Worm (Caenorhabditis elegans) whole organism, L1 larva: ENCODE measurements around the gene ape-1.

ENCODE experiments used
- C16A3.4 ChIP-seq: fragments of 150-350 bp; optimal IDR thresholded peaks from 2 replicates; lab custom pipeline; 2014; ENCODE audit warnings: missing biosample characterization, missing genetic modification characterization
- C34B4.2 ChIP-seq: sonication (generic microtip); optimal IDR thresholded peaks from 2 replicates; lab custom pipeline; 2017; ENCODE audit warnings: mild to moderate bottlenecking, missing genetic modification characterization, missing compliant biosample characterization
- Y116A8C.19 ChIP-seq: sonication (generic microtip); optimal IDR thresholded peaks from 2 replicates; lab custom pipeline; 2016; ENCODE audit warnings: missing compliant biosample characterization, missing genetic modification characterization, borderline replicate concordance
- aha-1 ChIP-seq: fragments of 150-350 bp; optimal IDR thresholded peaks from 2 replicates; lab custom pipeline; 2014; ENCODE audit warnings: missing biosample characterization, missing genetic modification characterization
- alr-1 ChIP-seq: fragments of 200-800 bp; sonication (Bioruptor generic); optimal IDR thresholded peaks from 2 replicates; lab custom pipeline; 2018; ENCODE audit warnings: borderline replicate concordance, mild to moderate bottlenecking, missing genetic modification characterization, missing compliant biosample characterization
- aly-2 ChIP-seq: fragments of 150-350 bp; optimal IDR thresholded peaks from 2 replicates; lab custom pipeline; 2014; ENCODE audit warnings: missing biosample characterization, missing genetic modification characterization
- ama-1 ChIP-seq: fragments of 150-350 bp; optimal IDR thresholded peaks from 2 replicates; lab custom pipeline; 2014
- ceh-63 ChIP-seq: fragments of 200-800 bp; sonication (Bioruptor generic); optimal IDR thresholded peaks from 2 replicates; lab custom pipeline; 2018; ENCODE audit warnings: mild to moderate bottlenecking, missing genetic modification characterization, missing compliant biosample characterization
- ceh-82 ChIP-seq, 3 experiments: fragments of 150-350 bp in 1 of 3; sonication (generic microtip) in 2 of 3; optimal IDR thresholded peaks; 2 replicates each; lab custom pipeline; 2014 to 2017; ENCODE audit warnings: missing biosample characterization in 3 of 3, missing genetic modification characterization in 3 of 3
- ceh-88 ChIP-seq: fragments of 200-800 bp; sonication (Bioruptor generic); IDR thresholded peaks from 2 replicates; pipeline ENCODE4 v1.3.6; 2022; ENCODE audit warnings: missing genetic modification characterization, missing compliant biosample characterization
- ceh-90 ChIP-seq: sonication (generic microtip); optimal IDR thresholded peaks from 2 replicates; lab custom pipeline; 2016; ENCODE audit warnings: missing genetic modification characterization, missing compliant biosample characterization
- ces-1 ChIP-seq: fragments of 150-350 bp; optimal IDR thresholded peaks from 2 replicates; lab custom pipeline; 2014; ENCODE audit warnings: missing biosample characterization, missing genetic modification reagents, missing genetic modification characterization
- dsc-1 ChIP-seq: sonication (generic microtip); optimal IDR thresholded peaks from 2 replicates; lab custom pipeline; 2016; ENCODE audit warnings: mild to moderate bottlenecking, missing genetic modification characterization, missing compliant biosample characterization
- efl-1 ChIP-seq, 4 experiments: fragments of 150-350 bp; optimal IDR thresholded peaks in 3 of 4; peaks in 1 of 4; 1 replicate in 1 of 4; 2 replicates in 3 of 4; lab custom pipeline; 2014; ENCODE audit warnings: missing biosample characterization in 2 of 4, missing genetic modification characterization in 2 of 4, missing genetic modification reagents in 2 of 4
- efl-3 ChIP-seq: fragments of 200-800 bp; sonication (Bioruptor generic); optimal IDR thresholded peaks from 2 replicates; lab custom pipeline; 2018; ENCODE audit warnings: mild to moderate bottlenecking, missing genetic modification characterization, missing compliant biosample characterization
- elt-2 ChIP-seq: sonication (generic microtip); optimal IDR thresholded peaks from 2 replicates; lab custom pipeline; 2016; ENCODE audit warnings: missing genetic modification characterization, mild to moderate bottlenecking, inconsistent platforms, missing compliant biosample characterization, missing genetic modification reagents
- ets-5 ChIP-seq: fragments of 200-800 bp; sonication (Bioruptor generic); IDR thresholded peaks from 2 replicates; pipeline ENCODE4 v1.3.6; 2022; ENCODE audit warnings: missing genetic modification characterization, missing compliant biosample characterization
- fkh-10 ChIP-seq: sonication (generic microtip); optimal IDR thresholded peaks from 2 replicates; lab custom pipeline; 2017; ENCODE audit warnings: missing biosample characterization, missing genetic modification reagents, missing genetic modification characterization
- hpl-2 ChIP-seq: fragments of 150-350 bp; optimal IDR thresholded peaks from 2 replicates; lab custom pipeline; 2014; ENCODE audit warnings: missing biosample characterization, missing genetic modification reagents, missing genetic modification characterization
- lin-13 ChIP-seq: fragments of 150-350 bp; optimal IDR thresholded peaks from 2 replicates; lab custom pipeline; 2014; ENCODE audit warnings: missing biosample characterization, missing genetic modification reagents, missing genetic modification characterization
- lin-14 ChIP-seq: fragments of 200-800 bp; sonication (Bioruptor generic); optimal IDR thresholded peaks from 2 replicates; lab custom pipeline; 2018; ENCODE audit warnings: mild to moderate bottlenecking, missing genetic modification characterization, moderate library complexity, missing compliant biosample characterization
- lin-15B ChIP-seq: fragments of 150-350 bp; sonication (generic microtip); optimal IDR thresholded peaks from 3 replicates; lab custom pipeline; 2014; ENCODE audit warnings: missing biosample characterization, missing genetic modification characterization
- lin-35 ChIP-seq, 2 experiments: fragments of 150-350 bp; optimal IDR thresholded peaks; 2 replicates each; lab custom pipeline; 2014; ENCODE audit warnings: missing biosample characterization in 2 of 2, missing genetic modification characterization in 2 of 2, missing genetic modification reagents in 2 of 2
- lin-39 ChIP-seq: fragments of 150-350 bp; optimal IDR thresholded peaks from 2 replicates; lab custom pipeline; 2014; ENCODE audit warnings: missing biosample characterization, missing genetic modification reagents, missing genetic modification characterization
- lir-3 ChIP-seq: sonication (generic microtip); optimal IDR thresholded peaks from 2 replicates; lab custom pipeline; 2016; ENCODE audit warnings: mild to moderate bottlenecking, missing genetic modification characterization, moderate library complexity, missing compliant biosample characterization; ENCODE audit not compliant: poor library complexity
- lsy-2 ChIP-seq, 2 experiments: fragments of 150-350 bp; optimal IDR thresholded peaks; 2 replicates each; lab custom pipeline; 2014; ENCODE audit warnings: missing biosample characterization in 2 of 2, missing genetic modification characterization in 2 of 2
- mab-9 ChIP-seq: fragments of 200-800 bp; sonication (Bioruptor generic); IDR thresholded peaks from 2 replicates; pipeline ENCODE4 v1.3.6; 2022; ENCODE audit warnings: missing genetic modification reagents, missing genetic modification characterization, missing compliant biosample characterization
- mdl-1 ChIP-seq, 2 experiments: fragments of 150-350 bp; optimal IDR thresholded peaks; 2 replicates each; lab custom pipeline; 2014 to 2017; ENCODE audit warnings: missing biosample characterization in 2 of 2, missing genetic modification characterization in 2 of 2, inconsistent platforms in 1 of 2
- mef-2 ChIP-seq: fragments of 150-350 bp; optimal IDR thresholded peaks from 2 replicates; lab custom pipeline; 2014; ENCODE audit warnings: missing biosample characterization, missing genetic modification characterization
- mep-1 ChIP-seq: fragments of 150-350 bp; optimal IDR thresholded peaks from 2 replicates; lab custom pipeline; 2014; ENCODE audit warnings: missing biosample characterization, missing genetic modification characterization
- nhr-19 ChIP-seq: fragments of 200-800 bp; sonication (Bioruptor generic); conservative IDR thresholded peaks from 2 replicates; pipeline ENCODE4 v1.3.6; 2022; ENCODE audit warnings: missing genetic modification characterization, missing compliant biosample characterization
- nhr-20 ChIP-seq: sonication (generic microtip); optimal IDR thresholded peaks from 2 replicates; lab custom pipeline; 2016; ENCODE audit warnings: mild to moderate bottlenecking, missing genetic modification characterization, missing compliant biosample characterization
- nhr-237 ChIP-seq: fragments of 150-350 bp; optimal IDR thresholded peaks from 2 replicates; lab custom pipeline; 2014; ENCODE audit warnings: missing biosample characterization, missing genetic modification characterization
- nhr-28 ChIP-seq: fragments of 150-350 bp; optimal IDR thresholded peaks from 2 replicates; lab custom pipeline; 2014; ENCODE audit warnings: missing biosample characterization, missing genetic modification characterization
- nhr-47 ChIP-seq: sonication (generic microtip); optimal IDR thresholded peaks from 2 replicates; lab custom pipeline; 2016; ENCODE audit warnings: mild to moderate bottlenecking, missing genetic modification characterization, moderate library complexity, missing compliant biosample characterization
- nhr-76 ChIP-seq: sonication (generic microtip); optimal IDR thresholded peaks from 2 replicates; lab custom pipeline; 2017; ENCODE audit warnings: missing biosample characterization, missing genetic modification characterization
- nhr-77 ChIP-seq: fragments of 150-350 bp; optimal IDR thresholded peaks from 2 replicates; lab custom pipeline; 2014; ENCODE audit warnings: missing biosample characterization, missing genetic modification characterization
- nhr-85 ChIP-seq: sonication (generic microtip); peaks from one replicate; lab custom pipeline; 2016; ENCODE audit warnings: missing genetic modification characterization, inconsistent platforms, missing compliant biosample characterization
- nhr-90 ChIP-seq: sonication (generic microtip); optimal IDR thresholded peaks from 2 replicates; lab custom pipeline; 2016; ENCODE audit warnings: mild to moderate bottlenecking, missing genetic modification characterization, missing compliant biosample characterization; ENCODE audit not compliant: poor library complexity
- pqm-1 ChIP-seq: sonication (generic microtip); optimal IDR thresholded peaks from 3 replicates; lab custom pipeline; 2017; ENCODE audit warnings: missing biosample characterization, missing genetic modification characterization
- rnt-1 ChIP-seq: sonication (generic microtip); optimal IDR thresholded peaks from 2 replicates; lab custom pipeline; 2016; ENCODE audit warnings: mild to moderate bottlenecking, missing genetic modification characterization, moderate library complexity, missing compliant biosample characterization
- skn-1 ChIP-seq: fragments of 150-350 bp; optimal IDR thresholded peaks from 2 replicates; lab custom pipeline; 2014; ENCODE audit warnings: missing biosample characterization, missing genetic modification characterization
- sptf-1 ChIP-seq: fragments of 150-350 bp; optimal IDR thresholded peaks from 2 replicates; lab custom pipeline; 2014; ENCODE audit warnings: missing biosample characterization, missing genetic modification characterization
- swsn-7 ChIP-seq: sonication (generic microtip); optimal IDR thresholded peaks from 2 replicates; lab custom pipeline; 2016; ENCODE audit warnings: missing genetic modification characterization, missing compliant biosample characterization
- unc-130 ChIP-seq: fragments of 150-350 bp; optimal IDR thresholded peaks from 2 replicates; lab custom pipeline; 2017; ENCODE audit warnings: missing biosample characterization, missing genetic modification characterization, inconsistent platforms
- unc-62 ChIP-seq: fragments of 150-350 bp; optimal IDR thresholded peaks from 2 replicates; lab custom pipeline; 2014; ENCODE audit warnings: missing biosample characterization, missing genetic modification reagents, missing genetic modification characterization
- unc-86 ChIP-seq: sonication (generic microtip); optimal IDR thresholded peaks from 2 replicates; lab custom pipeline; 2016; ENCODE audit warnings: missing genetic modification characterization, missing compliant biosample characterization
- xbp-1 ChIP-seq: sonication (generic microtip); optimal IDR thresholded peaks from 2 replicates; lab custom pipeline; 2016; ENCODE audit warnings: missing genetic modification characterization, missing compliant biosample characterization
- zag-1 ChIP-seq: fragments of 150-350 bp; optimal IDR thresholded peaks from 2 replicates; lab custom pipeline; 2014; ENCODE audit warnings: missing biosample characterization, missing genetic modification characterization
- ztf-11 ChIP-seq, 2 experiments: sonication (generic microtip); optimal IDR thresholded peaks; 2 replicates each; lab custom pipeline; 2016 to 2017; ENCODE audit warnings: missing genetic modification characterization in 2 of 2, missing biosample characterization in 1 of 2, missing compliant biosample characterization in 1 of 2
- ztf-4 ChIP-seq: fragments of 150-350 bp; optimal IDR thresholded peaks from 2 replicates; lab custom pipeline; 2014; ENCODE audit warnings: missing biosample characterization, missing genetic modification characterization

Gene ape-1

DNA sequence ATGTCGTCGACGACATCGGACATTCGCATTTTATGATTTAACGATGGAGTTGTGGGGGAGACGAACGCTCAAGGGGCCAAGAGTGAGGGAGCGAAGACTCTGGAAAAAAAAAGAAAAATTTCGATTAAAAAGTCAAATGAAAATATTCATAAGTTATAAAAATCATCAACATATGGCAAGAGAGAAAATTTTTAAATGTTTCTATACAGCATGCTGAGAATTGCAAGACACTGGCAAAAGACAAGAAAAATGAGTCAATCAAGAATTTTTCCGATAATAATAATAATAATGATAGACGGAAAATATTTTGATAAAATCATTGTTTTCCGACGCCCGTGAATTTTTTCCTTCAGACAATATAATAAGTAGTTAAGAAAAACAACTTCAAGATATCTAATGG lies 38.5 kb upstream of the ape-1 start, which contains the start of gene sipa-1 (continued):
- TF ChIP-seq unc-130 (no peak), xbp-1 (tag; lab: Kevin White, UChicago) (no peak)
- TF ChIP-seq, all 84 proteins: peak for 0

ce11 chrV:11638634-11639117 lies 37.1 kb upstream of the ape-1 start:
- TF ChIP-seq lin-35 (GFP tag; optimal IDR thresholded peaks at IDR 0.05; lab: Kevin White, UChicago) (peak in 1 of 2 experiments; percentile 51), sptf-1 (tag; lab: Kevin White, UChicago) (no peak), C16A3.4 (tag; lab: Kevin White, UChicago) (peak; percentile 27), lin-14 (GFP tag; lab: Kevin White, UChicago) (peak; percentile 95), fkh-10 (GFP tag; lab: Kevin White, UChicago) (peak; percentile 61), ceh-88 (GFP tag; lab: Robert Waterston, UW) (peak; percentile 57; the same call in 1 of the 2 replicates), ceh-90 (tag; lab: Kevin White, UChicago) (no peak), ceh-82 (tag; optimal IDR thresholded peaks at IDR 0.05; lab: Kevin White, UChicago) (peak in 2 of 3 experiments; percentile 32 to 39), mep-1 (tag; lab: Kevin White, UChicago) (peak; percentile 43), aha-1 (tag; lab: Kevin White, UChicago) (no peak), lsy-2 (tag; optimal IDR thresholded peaks at IDR 0.05; lab: Kevin White, UChicago) (peak; percentile 50 to 66), lin-15B (tag; lab: Kevin White, UChicago) (no peak), nhr-85 (peak; percentile 68), nhr-47 (tag; lab: Kevin White, UChicago) (peak; percentile 42), mdl-1 (tag; optimal IDR thresholded peaks at IDR 0.05; lab: Kevin White, UChicago) (peak in 1 of 2 experiments; percentile 40), efl-3 (GFP tag; lab: Kevin White, UChicago) (no peak), rnt-1 (tag; lab: Kevin White, UChicago) (peak; percentile 74), alr-1 (tag; lab: Kevin White, UChicago) (no peak), unc-86 (tag; lab: Kevin White, UChicago) (peak; percentile 28), skn-1 (tag; lab: Kevin White, UChicago) (no peak), mab-9 (GFP tag; lab: Robert Waterston, UW) (no peak), lin-39 (tag; lab: Kevin White, UChicago) (no peak), nhr-20 (tag; lab: Kevin White, UChicago) (peak; percentile 45), ets-5 (GFP tag; lab: Robert Waterston, UW) (no peak), ztf-4 (tag; lab: Kevin White, UChicago) (no peak), swsn-7 (tag; lab: Kevin White, UChicago) (peak; percentile 44), lir-3 (no peak), hpl-2 (GFP tag; lab: Kevin White, UChicago) (no peak), efl-1 (optimal IDR thresholded peaks at IDR 0.05; lab: Kevin White, UChicago) (peak; percentile 26 to 39), efl-1 (GFP tag; optimal IDR thresholded peaks at IDR 0.05 in 1 of 2; lab: Kevin White, UChicago) (peak in 1 of 2 experiments; percentile 77), nhr-237 (tag; lab: Kevin White, UChicago) (no peak), lin-13 (no peak), nhr-19 (peak; percentile 78), zag-1 (tag; lab: Kevin White, UChicago) (no peak), elt-2 (tag; lab: Kevin White, UChicago) (no peak), ztf-11 (tag; optimal IDR thresholded peaks at IDR 0.05; lab: Kevin White, UChicago) (no peak), xbp-1 (tag; lab: Kevin White, UChicago) (no peak), aly-2 (tag; lab: Kevin White, UChicago) (no peak), pqm-1 (tag; lab: Kevin White, UChicago) (no peak), nhr-77 (tag; lab: Kevin White, UChicago) (peak; percentile 12), unc-130 (peak; percentile 15), nhr-90 (tag; lab: Kevin White, UChicago) (no peak), mef-2 (tag; lab: Kevin White, UChicago) (no peak), nhr-28 (no peak), nhr-76 (tag; lab: Kevin White, UChicago) (no peak), C34B4.2 (tag; lab: Kevin White, UChicago) (no peak), ama-1 (lab: Kevin White, UChicago) (no peak), ces-1 (no peak), Y116A8C.19 (tag; lab: Kevin White, UChicago) (no peak), unc-62 (GFP tag; lab: Kevin White, UChicago) (no peak), ceh-63 (GFP tag; lab: Kevin White, UChicago) (peak; percentile 70), dsc-1 (tag; lab: Kevin White, UChicago) (peak; percentile 51)
